Worm (Caenorhabditis elegans) whole organism, L2 larva: ENCODE data around the gene ift-81.

Experiments used
- nhr-21 ChIP-seq: fragments of 150-350 bp; optimal IDR thresholded peaks from 2 replicates; lab custom pipeline; 2014; ENCODE audit warnings: missing biosample characterization, missing genetic modification characterization
- nhr-23 ChIP-seq: fragments of 150-350 bp; optimal IDR thresholded peaks from 2 replicates; lab custom pipeline; 2014; ENCODE audit warnings: missing biosample characterization, missing genetic modification reagents, missing genetic modification characterization
- sma-9 ChIP-seq, 2 experiments: fragments of 150-350 bp in 1 of 2; sonication (generic microtip) in 1 of 2; optimal IDR thresholded peaks; 2 replicates each; lab custom pipeline; 2014 to 2016; ENCODE audit warnings: missing genetic modification characterization in 2 of 2, mild to moderate bottlenecking in 1 of 2, missing biosample characterization in 1 of 2, missing compliant biosample characterization in 1 of 2, missing genetic modification reagents in 1 of 2, moderate library complexity in 1 of 2
- snpc-4 ChIP-seq: fragments of 150-350 bp; optimal IDR thresholded peaks from 2 replicates; lab custom pipeline; 2014; ENCODE audit warnings: missing biosample characterization, missing genetic modification characterization

DNA sequence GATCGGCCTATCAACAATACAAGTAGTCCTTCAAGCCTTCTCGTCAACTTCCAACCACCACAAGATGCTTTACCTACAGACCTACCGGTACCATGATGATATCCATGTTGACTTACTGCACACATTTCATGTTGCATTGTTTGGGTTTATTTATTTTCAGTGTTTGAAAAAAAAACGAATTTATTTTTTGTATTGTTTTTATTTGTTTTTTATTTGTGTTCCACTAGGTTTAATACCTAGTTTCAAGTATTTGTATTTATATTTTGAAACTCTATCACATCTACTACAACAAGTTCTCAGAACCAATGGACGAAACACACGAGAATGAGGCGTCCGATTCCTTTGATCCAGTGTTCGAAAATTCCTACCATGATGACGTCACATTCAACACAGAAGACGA, 14.8 kb upstream of the ift-81 start, which contains the start of gene vps-41:
- TF ChIP-seq snpc-4 (tag; lab: Kevin White, UChicago) (no peak), nhr-23 (tag; lab: Kevin White, UChicago) (no peak), sma-9 (GFP tag; optimal IDR thresholded peaks at IDR 0.05; lab: Kevin White, UChicago) (no peak), sma-9 (tag; optimal IDR thresholded peaks at IDR 0.05; lab: Kevin White, UChicago) (no peak), nhr-21 (no peak)
